Worm (Caenorhabditis elegans): Measurements from ENCODE around the gene ZK593.3.

The ZK593.3 gene

DNA sequence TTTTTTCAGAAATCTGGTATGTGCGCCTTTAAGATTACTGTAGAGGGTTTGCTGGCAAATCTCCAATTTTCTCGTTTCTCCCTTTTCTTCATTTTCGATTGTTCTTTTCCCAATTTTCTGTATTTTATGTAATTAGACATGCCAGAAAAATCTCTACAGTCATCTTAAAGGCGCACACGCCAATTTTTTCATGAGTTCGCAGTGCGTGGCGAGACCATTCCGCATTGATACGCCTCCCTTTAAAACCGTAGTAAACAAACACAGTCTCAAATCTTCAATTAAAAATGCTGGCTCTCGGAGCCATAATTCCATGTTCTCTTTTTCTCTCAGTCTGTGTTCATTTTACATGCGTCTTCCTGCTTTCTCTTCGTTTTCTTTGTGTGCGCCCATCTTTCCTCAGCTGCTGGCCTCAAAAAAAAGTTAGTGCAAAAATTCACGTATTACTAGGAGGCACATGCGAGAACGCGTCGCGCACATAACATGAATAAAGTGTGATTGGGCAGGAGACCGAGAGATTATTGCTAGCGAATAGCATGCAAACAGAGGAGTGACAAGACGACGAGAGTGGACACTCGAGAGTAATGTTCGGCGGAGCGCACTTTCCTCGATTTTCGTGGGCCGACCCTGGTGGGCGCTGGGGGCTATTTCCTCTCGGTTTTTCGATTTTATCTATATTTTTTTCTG lies 3.5 kb downstream of the ZK593.3 start (continued):
- no peak for TF ChIP-seq hmg-20 (GFP tag; IDR thresholded peaks at IDR 0.05)
- TF ChIP-seq C17E4.6 (GFP tag; IDR thresholded peaks at IDR 0.05), result no peak
- no peak for TF ChIP-seq sptf-2 (GFP tag; optimal IDR thresholded peaks at IDR 0.05)
- no peak for TF ChIP-seq Y95B8A.8 (GFP tag; IDR thresholded peaks at IDR 0.05)
- no peak for TF ChIP-seq Y53G8AR.9 (GFP tag; conservative IDR thresholded peaks at IDR 0.05)
- no peak for TF ChIP-seq madf-3 (GFP tag; IDR thresholded peaks at IDR 0.05)
- 0 out of 2 replicates have a peak, but pooled peaks have one; percentile 20 for TF ChIP-seq attf-3 (GFP tag; conservative IDR thresholded peaks at IDR 0.05)
- no peak for TF ChIP-seq ceh-100 (GFP tag; IDR thresholded peaks at IDR 0.05)
- no peak for TF ChIP-seq ceh-79 (tag; optimal IDR thresholded peaks at IDR 0.05)
- no peak for TF ChIP-seq repo-1 (tag; optimal IDR thresholded peaks at IDR 0.05)
- peak; percentile 25 for TF ChIP-seq snpc-3.4 (tag; optimal IDR thresholded peaks at IDR 0.05)
- no peak for TF ChIP-seq ccch-3 (GFP tag; optimal IDR thresholded peaks at IDR 0.05)
- TF ChIP-seq ceh-27 (GFP tag; optimal IDR thresholded peaks at IDR 0.05), result peak; percentile 87
- TF ChIP-seq attf-5 (GFP tag; optimal IDR thresholded peaks at IDR 0.05), result peak; percentile 89
- no peak for TF ChIP-seq ets-4 (GFP tag; optimal IDR thresholded peaks at IDR 0.05)
- TF ChIP-seq gei-17 (GFP tag; optimal IDR thresholded peaks at IDR 0.05), result peak; percentile 24
- no peak for TF ChIP-seq dpl-1 (GFP tag; optimal IDR thresholded peaks at IDR 0.05)
- TF ChIP-seq aptf-3 (GFP tag; IDR thresholded peaks at IDR 0.05), result no peak
- TF ChIP-seq egrh-3 (GFP tag; IDR thresholded peaks at IDR 0.05), result no peak
- no peak for TF ChIP-seq unc-62 (GFP tag; optimal IDR thresholded peaks at IDR 0.05)
- TF ChIP-seq aptf-2 (GFP tag; conservative IDR thresholded peaks at IDR 0.05), result no peak
- TF ChIP-seq ztf-3 (GFP tag; optimal IDR thresholded peaks at IDR 0.05), result no peak
- TF ChIP-seq F57C9.4 (tag; optimal IDR thresholded peaks at IDR 0.05), result no peak
- TF ChIP-seq rec-8 (tag; optimal IDR thresholded peaks at IDR 0.05), result no peak
- no peak for TF ChIP-seq efl-1 (GFP tag; optimal IDR thresholded peaks at IDR 0.05)
- TF ChIP-seq K11D2.4 (GFP tag; IDR thresholded peaks at IDR 0.05), result 0 out of 2 replicates have a peak, but pooled peaks have one; percentile 33
- TF ChIP-seq nhr-80 (tag; optimal IDR thresholded peaks at IDR 0.05), result peak; percentile 83
- no peak for TF ChIP-seq ztf-25 (GFP tag; IDR thresholded peaks at IDR 0.05)
- TF ChIP-seq nhr-27 (tag; optimal IDR thresholded peaks at IDR 0.05), result no peak
- no peak for TF ChIP-seq ztf-22 (GFP tag; optimal IDR thresholded peaks at IDR 0.05)
- TF ChIP-seq ekl-4 (GFP tag; IDR thresholded peaks at IDR 0.05), result peak; percentile 43
- TF ChIP-seq snpc-4 (GFP tag; optimal IDR thresholded peaks at IDR 0.05), result no peak
- TF ChIP-seq snpc-4 (tag; optimal IDR thresholded peaks at IDR 0.05), result peak in 3 of 4 experiments; percentile 29 to 65 (median 39)
- peak; percentile 59 for TF ChIP-seq ztf-26 (tag; optimal IDR thresholded peaks at IDR 0.05)
- TF ChIP-seq C06A6.2 (GFP tag; conservative IDR thresholded peaks at IDR 0.05), result no peak
- no peak for TF ChIP-seq F49E8.2 (tag; optimal IDR thresholded peaks at IDR 0.05; ENCODE audit: insufficient read depth)
- peak; percentile 74 for TF ChIP-seq B0336.3 (GFP tag; IDR thresholded peaks at IDR 0.05)
- TF ChIP-seq madf-6 (GFP tag; IDR thresholded peaks at IDR 0.05), result peak; percentile 96
- no peak for TF ChIP-seq hrde-1 (tag; optimal IDR thresholded peaks at IDR 0.05; ENCODE audit: borderline replicate concordance)
- no peak for TF ChIP-seq snpc-1.1 (tag; optimal IDR thresholded peaks at IDR 0.05; ENCODE audit: insufficient read depth)
- TF ChIP-seq K12H6.12 (tag; optimal IDR thresholded peaks at IDR 0.05), result peak; percentile 77
- no peak for TF ChIP-seq athp-1 (tag; optimal IDR thresholded peaks at IDR 0.05)
- TF ChIP-seq bed-2 (GFP tag; IDR thresholded peaks at IDR 0.05), result no peak
- no peak for TF ChIP-seq F23B12.7 (tag; optimal IDR thresholded peaks at IDR 0.05; ENCODE audit: insufficient read depth)
- no peak for TF ChIP-seq let-526 (GFP tag; IDR thresholded peaks at IDR 0.05)
- TF ChIP-seq sdz-38 (tag; optimal IDR thresholded peaks at IDR 0.05), result no peak
- no peak for TF ChIP-seq egl-18 (GFP tag; IDR thresholded peaks at IDR 0.05)
- TF ChIP-seq mel-28 (tag; optimal IDR thresholded peaks at IDR 0.05; ENCODE audit: borderline replicate concordance), result no peak
